Fruit fly (Drosophila melanogaster): ENCODE data around the gene CG43390.
A peak's percentile ranks its signal among the peaks of the same experiment; 100 is the strongest.

The CG43390 gene

dm6 chr3L:11626229-11626826 is 46.6 kb upstream of the CG43390 start, which contains the start of gene PCID2 (continued):
- no peak for TF ChIP-seq grn (GFP tag; optimal IDR thresholded peaks at IDR 0.05)
- TF ChIP-seq unc-4 (GFP tag; IDR thresholded peaks at IDR 0.05; ENCODE audit: partially characterized antibody): peak; percentile 77
- no peak for TF ChIP-seq CG7745 (tag; optimal IDR thresholded peaks at IDR 0.05)
- TF ChIP-seq CG10366 (GFP tag; IDR thresholded peaks at IDR 0.05): no peak
- no peak for TF ChIP-seq lmd (GFP tag; IDR thresholded peaks at IDR 0.05)
- no peak for TF ChIP-seq ab (GFP tag; optimal IDR thresholded peaks at IDR 0.05)
- no peak for TF ChIP-seq Fer3 (tag; optimal IDR thresholded peaks at IDR 0.05)
- TF ChIP-seq CG12391 (tag; optimal IDR thresholded peaks at IDR 0.05): no peak
- TF ChIP-seq onecut (GFP tag; IDR thresholded peaks at IDR 0.05): no peak
- TF ChIP-seq CTCF (GFP tag; optimal IDR thresholded peaks at IDR 0.05): no peak
- TF ChIP-seq CG11560 (tag; IDR thresholded peaks at IDR 0.05): no peak
- no peak for TF ChIP-seq CG6175 (GFP tag; IDR thresholded peaks at IDR 0.05)
- TF ChIP-seq Max (GFP tag; optimal IDR thresholded peaks at IDR 0.05): no peak
- TF ChIP-seq Hmx (GFP tag; optimal IDR thresholded peaks at IDR 0.05): no peak
- TF ChIP-seq HmgZ (tag; optimal IDR thresholded peaks at IDR 0.05): no peak
- TF ChIP-seq Gug (GFP tag; IDR thresholded peaks at IDR 0.05): no peak
- no peak for TF ChIP-seq zf30C (GFP tag; optimal IDR thresholded peaks at IDR 0.05)
- no peak for TF ChIP-seq CG30020 (tag; optimal IDR thresholded peaks at IDR 0.05)
- no peak for TF ChIP-seq CG2678 (tag; optimal IDR thresholded peaks at IDR 0.05)
- no peak for TF ChIP-seq CG3163 (GFP tag; optimal IDR thresholded peaks at IDR 0.05)
- peak; percentile 77 for TF ChIP-seq CG6791 (GFP tag; IDR thresholded peaks at IDR 0.05; ENCODE audit: partially characterized antibody)
- TF ChIP-seq CG32772 (GFP tag; IDR thresholded peaks at IDR 0.05): no peak
- TF ChIP-seq CG17361 (GFP tag; IDR thresholded peaks at IDR 0.05): no peak
- TF ChIP-seq btn (GFP tag; optimal IDR thresholded peaks at IDR 0.05): no peak
- TF ChIP-seq ATbp (GFP tag; optimal IDR thresholded peaks at IDR 0.05): no peak
- no peak for TF ChIP-seq ap (GFP tag; IDR thresholded peaks at IDR 0.05)
- TF ChIP-seq Ptx1 (GFP tag; IDR thresholded peaks at IDR 0.05): no peak
- TF ChIP-seq lov (optimal IDR thresholded peaks at IDR 0.05): no peak
- TF ChIP-seq lov (GFP tag; IDR thresholded peaks at IDR 0.05): no peak
- no peak for TF ChIP-seq oc (tag; optimal IDR thresholded peaks at IDR 0.05)
- TF ChIP-seq Spps (tag; optimal IDR thresholded peaks at IDR 0.05): no peak
- TF ChIP-seq chinmo (GFP tag; IDR thresholded peaks at IDR 0.05; ENCODE audit: partially characterized antibody): 0 out of 4 replicates have a peak, but pooled peaks have one; percentile 71
- no peak for TF ChIP-seq Nf-YB (GFP tag; optimal IDR thresholded peaks at IDR 0.05)
- no peak for TF ChIP-seq MTF-1 (GFP tag; optimal IDR thresholded peaks at IDR 0.05; ENCODE audit: borderline replicate concordance)
- no peak for TF ChIP-seq crol (GFP tag; IDR thresholded peaks at IDR 0.05)
- TF ChIP-seq CG12942 (GFP tag; optimal IDR thresholded peaks at IDR 0.05): no peak
- TF ChIP-seq Neu2 (GFP tag; optimal IDR thresholded peaks at IDR 0.05; ENCODE audit: borderline replicate concordance): no peak
- peak; percentile 28 for TF ChIP-seq sens (GFP tag)
- no peak for TF ChIP-seq CG6654 (GFP tag; optimal IDR thresholded peaks at IDR 0.05)
- peak; percentile 87 for TF ChIP-seq Dll (GFP tag; IDR thresholded peaks at IDR 0.05; ENCODE audit: partially characterized antibody)
- no peak for TF ChIP-seq CG32767 (GFP tag; IDR thresholded peaks at IDR 0.05)
- TF ChIP-seq fd96Cb (tag; optimal IDR thresholded peaks at IDR 0.05): no peak
- no peak for TF ChIP-seq CG7987 (GFP tag; optimal IDR thresholded peaks at IDR 0.05)
- no peak for TF ChIP-seq al (GFP tag; IDR thresholded peaks at IDR 0.05)
- no peak for TF ChIP-seq CG10147 (GFP tag; optimal IDR thresholded peaks at IDR 0.05)
- TF ChIP-seq CG34422 (GFP tag; IDR thresholded peaks at IDR 0.05): no peak
- no peak for TF ChIP-seq CG12155 (GFP tag; optimal IDR thresholded peaks at IDR 0.05)
- peak; percentile 74 for TF ChIP-seq CG16813 (GFP tag; IDR thresholded peaks at IDR 0.05; ENCODE audit: partially characterized antibody)
- no peak for TF ChIP-seq Bdp1 (GFP tag; optimal IDR thresholded peaks at IDR 0.05)
- no peak for TF ChIP-seq bsh (GFP tag; optimal IDR thresholded peaks at IDR 0.05)
- TF ChIP-seq sr (GFP tag; IDR thresholded peaks at IDR 0.05): no peak
